Fruit fly (Drosophila melanogaster): ENCODE results near the gene CG42367.

The CG42367 gene

DNA sequence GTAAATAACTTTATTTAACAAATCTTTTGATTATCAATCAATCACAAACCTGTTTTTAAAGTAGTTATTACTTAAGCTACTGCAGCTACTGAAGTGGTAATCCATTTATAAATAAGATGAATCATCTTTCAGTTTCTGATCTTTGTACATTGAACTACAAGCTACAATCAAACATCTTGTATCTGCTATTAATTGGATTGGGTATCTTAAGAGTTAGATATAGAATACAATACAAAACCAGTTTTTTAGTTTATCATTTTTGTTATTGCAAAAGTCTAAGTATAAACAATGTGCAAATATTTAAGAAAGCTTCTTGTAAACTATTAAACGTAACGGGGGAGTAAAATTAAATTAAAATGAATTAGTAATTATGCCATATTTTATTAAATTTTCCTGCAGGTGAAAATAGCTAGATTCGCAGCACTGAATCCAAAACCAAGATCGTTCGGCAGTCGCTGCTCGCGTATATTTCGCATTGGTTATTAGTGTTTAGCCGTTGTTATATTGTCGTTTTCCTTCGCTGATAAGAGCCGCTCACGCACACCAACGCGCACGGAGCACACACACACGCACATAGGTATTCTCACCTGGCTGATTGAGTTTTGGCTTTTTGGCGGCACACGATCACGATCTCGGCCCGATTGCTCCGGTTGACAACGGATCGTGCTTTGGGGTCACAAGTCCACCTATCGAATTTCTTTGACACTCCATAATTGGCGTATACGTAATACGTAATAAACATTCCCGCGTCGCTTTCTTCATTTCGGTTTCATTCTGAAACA is 17.5 kb downstream of the CG42367 start (continued):
- TF ChIP-seq CG13424 (tag; optimal IDR thresholded peaks at IDR 0.05) = no peak
- TF ChIP-seq Abd-B (GFP tag; optimal IDR thresholded peaks at IDR 0.05) = no peak
- TF ChIP-seq twi (tag; optimal IDR thresholded peaks at IDR 0.05) = no peak
- TF ChIP-seq sr (GFP tag; IDR thresholded peaks at IDR 0.05) = no peak
- TF ChIP-seq pzg (GFP tag; optimal IDR thresholded peaks at IDR 0.05) = no peak
- TF ChIP-seq HmgZ (tag; optimal IDR thresholded peaks at IDR 0.05) = peak; percentile 8
- no peak for TF ChIP-seq Hr51 (GFP tag; optimal IDR thresholded peaks at IDR 0.05)
- TF ChIP-seq Adf1 (GFP tag; IDR thresholded peaks at IDR 0.05) = peak; percentile 15; the same call in 1 of the 2 replicates
- peak; percentile 33 for TF ChIP-seq Blimp-1 (GFP tag; optimal IDR thresholded peaks at IDR 0.05)
- no peak for TF ChIP-seq btn (GFP tag; optimal IDR thresholded peaks at IDR 0.05)
- TF ChIP-seq Doc2 (GFP tag; IDR thresholded peaks at IDR 0.05) = no peak
- TF ChIP-seq CG4854 (GFP tag; optimal IDR thresholded peaks at IDR 0.05) = no peak
- no peak for TF ChIP-seq tup (GFP tag; optimal IDR thresholded peaks at IDR 0.05)
- no peak for TF ChIP-seq Nf-YC (tag; optimal IDR thresholded peaks at IDR 0.05)
- TF ChIP-seq CG13894 (tag; optimal IDR thresholded peaks at IDR 0.05) = peak; percentile 52
- no peak for TF ChIP-seq CG30403 (GFP tag; optimal IDR thresholded peaks at IDR 0.05)
- TF ChIP-seq crol (GFP tag; IDR thresholded peaks at IDR 0.05) = no peak
- peak; percentile 21; the same call in 1 of the 3 replicates for TF ChIP-seq CG34422 (GFP tag; IDR thresholded peaks at IDR 0.05)
- TF ChIP-seq CG10543 (GFP tag; optimal IDR thresholded peaks at IDR 0.05) = peak; percentile 27
- peak; percentile 67 for TF ChIP-seq corto (GFP tag; optimal IDR thresholded peaks at IDR 0.05)
- TF ChIP-seq en (GFP tag; optimal IDR thresholded peaks at IDR 0.05) = no peak
- no peak for TF ChIP-seq CG18011 (GFP tag; optimal IDR thresholded peaks at IDR 0.05)
- TF ChIP-seq MBD-R2 (GFP tag; IDR thresholded peaks at IDR 0.05) = peak; percentile 15; the same call in 1 of the 2 replicates
- TF ChIP-seq row (GFP tag; IDR thresholded peaks at IDR 0.05) = peak; percentile 60
- no peak for TF ChIP-seq z (GFP tag; IDR thresholded peaks at IDR 0.05)
- no peak for TF ChIP-seq ac (GFP tag; optimal IDR thresholded peaks at IDR 0.05)
- peak; percentile 66 for TF ChIP-seq grn (GFP tag; optimal IDR thresholded peaks at IDR 0.05)
- TF ChIP-seq shn (GFP tag; optimal IDR thresholded peaks at IDR 0.05) = no peak
- no peak for TF ChIP-seq cato (GFP tag; optimal IDR thresholded peaks at IDR 0.05; ENCODE audit: borderline replicate concordance)
- peak; percentile 8 for TF ChIP-seq CG18599 (GFP tag; optimal IDR thresholded peaks at IDR 0.05)
- no peak for TF ChIP-seq CG11093 (GFP tag; IDR thresholded peaks at IDR 0.05)
- no peak for TF ChIP-seq Scr (GFP tag; IDR thresholded peaks at IDR 0.05; ENCODE audit: partially characterized antibody)

DNA sequence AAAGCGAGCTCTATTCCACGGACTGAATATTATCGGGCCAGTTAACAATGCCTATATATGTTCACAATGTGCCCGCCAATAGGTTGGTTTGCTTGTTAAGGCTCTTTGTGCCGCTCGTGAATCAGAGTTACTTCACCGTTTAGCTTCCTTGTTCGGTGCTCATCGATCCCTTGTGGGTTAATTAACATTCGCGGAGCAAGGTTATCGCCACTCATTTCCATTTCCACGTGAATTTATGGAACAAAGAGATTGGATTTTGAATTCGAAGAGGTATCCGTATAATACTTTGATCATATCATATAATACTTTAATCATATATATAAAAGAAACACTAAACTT is 18.1 kb downstream of the CG42367 start:
- TF ChIP-seq nerfin-1 (tag; optimal IDR thresholded peaks at IDR 0.05) = no peak
- no peak for TF ChIP-seq CG16813 (GFP tag; IDR thresholded peaks at IDR 0.05; ENCODE audit: partially characterized antibody)
- TF ChIP-seq HLHmδ (GFP tag; optimal IDR thresholded peaks at IDR 0.05) = no peak
- TF ChIP-seq CG11456 (GFP tag; IDR thresholded peaks at IDR 0.05) = no peak
- no peak for TF ChIP-seq CG2875 (GFP tag; optimal IDR thresholded peaks at IDR 0.05)
- peak in 1 of 2 experiments; percentile 28 for TF ChIP-seq Hr78 (GFP tag; optimal IDR thresholded peaks at IDR 0.05)
- peak; percentile 16 for TF ChIP-seq Fer3 (tag; optimal IDR thresholded peaks at IDR 0.05)
- peak; percentile 55 for TF ChIP-seq Ets65A (GFP tag)

Measured in whole organism, embryonic.